Worm (Caenorhabditis elegans) whole organism, L1 larva: ENCODE results near the gene F36F12.3.

Source experiments
- blmp-1 ChIP-seq: fragments of 150-350 bp; optimal IDR thresholded peaks from 2 replicates; lab custom pipeline; 2014; ENCODE audit warnings: missing biosample characterization, missing genetic modification characterization
- lin-39 ChIP-seq: fragments of 150-350 bp; optimal IDR thresholded peaks from 2 replicates; lab custom pipeline; 2014; ENCODE audit warnings: missing biosample characterization, missing genetic modification reagents, missing genetic modification characterization
- lir-3 ChIP-seq: sonication (generic microtip); optimal IDR thresholded peaks from 2 replicates; lab custom pipeline; 2016; ENCODE audit warnings: mild to moderate bottlenecking, missing genetic modification characterization, moderate library complexity, missing compliant biosample characterization; ENCODE audit not compliant: poor library complexity
- mdl-1 ChIP-seq, 2 experiments: fragments of 150-350 bp; optimal IDR thresholded peaks; 2 replicates each; lab custom pipeline; 2014 to 2017; ENCODE audit warnings: missing biosample characterization in 2 of 2, missing genetic modification characterization in 2 of 2, inconsistent platforms in 1 of 2
- pag-3 ChIP-seq: sonication (generic microtip); optimal IDR thresholded peaks from 2 replicates; lab custom pipeline; 2017; ENCODE audit warnings: missing genetic modification characterization, mild to moderate bottlenecking, missing compliant biosample characterization, antibody characterized with exemption, borderline replicate concordance; ENCODE audit not compliant: insufficient read depth
- skn-1 ChIP-seq: fragments of 150-350 bp; optimal IDR thresholded peaks from 2 replicates; lab custom pipeline; 2014; ENCODE audit warnings: missing biosample characterization, missing genetic modification characterization
- sup-37 ChIP-seq: fragments of 200-800 bp; sonication (Bioruptor generic); optimal IDR thresholded peaks from 2 replicates; lab custom pipeline; 2018; ENCODE audit warnings: mild to moderate bottlenecking, missing genetic modification characterization, missing compliant biosample characterization

ce11 chrV:2066780-2067179 lies 18.8 kb upstream of the F36F12.3 start, which contains the start of gene nhr-86:
- TF ChIP-seq lin-39 (tag; lab: Kevin White, UChicago) (no peak), sup-37 (GFP tag; lab: Kevin White, UChicago) (no peak), mdl-1 (tag; optimal IDR thresholded peaks at IDR 0.05; lab: Kevin White, UChicago) (no peak), pag-3 (tag; lab: Kevin White, UChicago) (no peak), skn-1 (tag; lab: Kevin White, UChicago) (peak; percentile 22), lir-3 (tag; lab: Kevin White, UChicago) (no peak), blmp-1 (tag; lab: Kevin White, UChicago) (peak; percentile 54)
